In the genomic region with DNA sequence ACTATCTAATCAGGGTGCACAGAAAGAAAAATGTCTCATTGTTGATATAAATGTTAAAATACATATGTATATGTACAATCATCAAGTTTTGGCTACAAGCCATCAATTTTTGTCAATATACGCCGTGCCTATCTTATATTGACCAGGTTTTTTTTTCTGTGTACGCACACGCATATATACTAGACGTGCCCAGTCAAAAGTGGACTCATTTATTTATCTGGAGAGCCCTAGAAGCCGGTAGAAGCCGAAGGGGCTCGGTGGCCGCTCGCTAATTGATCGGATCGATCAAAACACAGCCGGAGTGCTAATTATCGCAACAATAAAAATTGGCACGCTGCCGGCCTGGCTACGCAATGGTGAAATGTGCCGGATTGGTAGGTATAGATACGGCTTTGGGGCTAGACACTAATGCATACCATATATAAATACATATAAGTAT, we compare ENCODE assay signal across 1 fruit fly cellular context.
A peak's percentile ranks its signal among the peaks of the same experiment; 100 is the strongest.
TF ChIP-seq lines count a peak whose summit lies in the region.

No protein-coding gene starts in this region.

TF ChIP-seq in whole organism, embryonic, 481 proteins besides CTCF, POLR2A, EP300 and RAD21 (continued from another document and continues in another):
- TF ChIP-seq ems (GFP tag; optimal IDR thresholded peaks at IDR 0.05; lab: Kevin White, UChicago) (peak; percentile 66), CG13287 (GFP tag; IDR thresholded peaks at IDR 0.05; lab: Robert Waterston, UW; ENCODE audit: partially characterized antibody) (no peak), unpg (GFP tag; optimal IDR thresholded peaks at IDR 0.05; lab: Kevin White, UChicago) (peak; percentile 77), CG12659 (GFP tag; optimal IDR thresholded peaks at IDR 0.05; lab: Kevin White, UChicago) (peak; percentile 78), slbo (GFP tag; IDR thresholded peaks at IDR 0.05; lab: Robert Waterston, UW) (peak; percentile 91), Mad (GFP tag; optimal IDR thresholded peaks at IDR 0.05; lab: Kevin White, UChicago) (peak; percentile 52), Doc3 (GFP tag; IDR thresholded peaks at IDR 0.05; lab: Robert Waterston, UW; ENCODE audit: partially characterized antibody) (no peak), pzg (GFP tag; optimal IDR thresholded peaks at IDR 0.05; lab: Kevin White, UChicago) (peak; percentile 7), esg (GFP tag; conservative IDR thresholded peaks at IDR 0.05; lab: Robert Waterston, UW) (peak; percentile 50), CG2116 (GFP tag; optimal IDR thresholded peaks at IDR 0.05; lab: Kevin White, UChicago) (peak; percentile 26), CG6765 (GFP tag; optimal IDR thresholded peaks at IDR 0.05; lab: Kevin White, UChicago) (peak; percentile 68), tin (GFP tag; optimal IDR thresholded peaks at IDR 0.05; lab: Kevin White, UChicago) (peak; percentile 49), CG34224 (GFP tag; IDR thresholded peaks at IDR 0.05; lab: Robert Waterston, UW; ENCODE audit: partially characterized antibody) (no peak), sima (GFP tag; optimal IDR thresholded peaks at IDR 0.05; lab: Kevin White, UChicago) (no peak), dmrt99B (tag; optimal IDR thresholded peaks at IDR 0.05; lab: Kevin White, UChicago) (peak; percentile 71), CG13624 (GFP tag; optimal IDR thresholded peaks at IDR 0.05; lab: Kevin White, UChicago) (peak; percentile 40), Six4 (GFP tag; optimal IDR thresholded peaks at IDR 0.05; lab: Kevin White, UChicago) (peak; percentile 31), kni (GFP tag; optimal IDR thresholded peaks at IDR 0.05; lab: Kevin White, UChicago) (no peak), Awh (GFP tag; IDR thresholded peaks at IDR 0.05; lab: Robert Waterston, UW) (peak; percentile 63), Poxn (GFP tag; IDR thresholded peaks at IDR 0.05; lab: Robert Waterston, UW) (0 out of 2 replicates have a peak, but pooled peaks have one; percentile 30), CG11456 (GFP tag; IDR thresholded peaks at IDR 0.05; lab: Robert Waterston, UW) (peak; percentile 82), jigr1 (GFP tag; IDR thresholded peaks at IDR 0.05; lab: Robert Waterston, UW) (no peak), odd (GFP tag; optimal IDR thresholded peaks at IDR 0.05; lab: Kevin White, UChicago) (peak; percentile 62), CG2199 (GFP tag; IDR thresholded peaks at IDR 0.05; lab: Robert Waterston, UW) (no peak), tio (GFP tag; optimal IDR thresholded peaks at IDR 0.05; lab: Kevin White, UChicago) (no peak), bsh (GFP tag; optimal IDR thresholded peaks at IDR 0.05; lab: Kevin White, UChicago) (peak; percentile 5 to 66), Deaf1 (tag; optimal IDR thresholded peaks at IDR 0.05; lab: Kevin White, UChicago) (peak; percentile 77), pum (GFP tag; optimal IDR thresholded peaks at IDR 0.05; lab: Kevin White, UChicago) (peak; percentile 35), en (GFP tag; optimal IDR thresholded peaks at IDR 0.05; lab: Kevin White, UChicago) (no peak), NK7.1 (GFP tag; optimal IDR thresholded peaks at IDR 0.05; lab: Kevin White, UChicago) (peak; percentile 47), CG15269 (tag; optimal IDR thresholded peaks at IDR 0.05; lab: Kevin White, UChicago) (peak; percentile 80), sens (GFP tag; lab: Kevin White, UChicago) (peak; percentile 91), CG17829 (tag; optimal IDR thresholded peaks at IDR 0.05; lab: Kevin White, UChicago) (peak; percentile 30), trh (GFP tag; optimal IDR thresholded peaks at IDR 0.05; lab: Kevin White, UChicago) (peak; percentile 23), prd (optimal IDR thresholded peaks at IDR 0.05; lab: Kevin White, UChicago) (no peak), prd (GFP tag; IDR thresholded peaks at IDR 0.05; lab: Robert Waterston, UW) (peak; percentile 78), eyg (GFP tag; optimal IDR thresholded peaks at IDR 0.05; lab: Kevin White, UChicago) (no peak), Hey (tag; optimal IDR thresholded peaks at IDR 0.05; lab: Kevin White, UChicago) (peak; percentile 57), Bgb (GFP tag; IDR thresholded peaks at IDR 0.05; lab: Robert Waterston, UW; ENCODE audit: partially characterized antibody) (no peak), CG17361 (GFP tag; IDR thresholded peaks at IDR 0.05; lab: Robert Waterston, UW) (peak; percentile 59), gem (tag; optimal IDR thresholded peaks at IDR 0.05; lab: Kevin White, UChicago) (peak; percentile 81), CG11696 (GFP tag; IDR thresholded peaks at IDR 0.05; lab: Robert Waterston, UW) (peak; percentile 64), CG43689 (GFP tag; IDR thresholded peaks at IDR 0.05; lab: Robert Waterston, UW) (peak; percentile 59), CG16813 (GFP tag; IDR thresholded peaks at IDR 0.05; lab: Robert Waterston, UW; ENCODE audit: partially characterized antibody) (no peak), NC2β (GFP tag; optimal IDR thresholded peaks at IDR 0.05; lab: Kevin White, UChicago) (peak; percentile 45), CG33213 (GFP tag; optimal IDR thresholded peaks at IDR 0.05; lab: Kevin White, UChicago) (peak; percentile 28), CG14965 (GFP tag; optimal IDR thresholded peaks at IDR 0.05; lab: Kevin White, UChicago; ENCODE audit: borderline replicate concordance) (no peak), chm (GFP tag; IDR thresholded peaks at IDR 0.05; lab: Robert Waterston, UW) (peak; percentile 62; the same call in 1 of the 2 replicates), inv (GFP tag; IDR thresholded peaks at IDR 0.05; lab: Robert Waterston, UW; ENCODE audit: partially characterized antibody) (no peak), Max (GFP tag; optimal IDR thresholded peaks at IDR 0.05; lab: Kevin White, UChicago) (peak; percentile 20), Sry-β (GFP tag; optimal IDR thresholded peaks at IDR 0.05; lab: Kevin White, UChicago) (no peak), fd96Cb (tag; optimal IDR thresholded peaks at IDR 0.05; lab: Kevin White, UChicago) (peak; percentile 55), Nf-YB (GFP tag; optimal IDR thresholded peaks at IDR 0.05; lab: Kevin White, UChicago) (peak; percentile 44), Sin3A (optimal IDR thresholded peaks at IDR 0.05; lab: Kevin White, UChicago) (no peak), HLH3B (GFP tag; IDR thresholded peaks at IDR 0.05; lab: Robert Waterston, UW) (peak; percentile 68), nerfin-2 (GFP tag; IDR thresholded peaks at IDR 0.05; lab: Robert Waterston, UW; ENCODE audit: partially characterized antibody) (no peak), jumu (GFP tag; optimal IDR thresholded peaks at IDR 0.05; lab: Kevin White, UChicago) (peak; percentile 44), CG4328 (GFP tag; optimal IDR thresholded peaks at IDR 0.05; lab: Kevin White, UChicago) (peak; percentile 58), CG17359 (tag; optimal IDR thresholded peaks at IDR 0.05; lab: Kevin White, UChicago) (peak; percentile 79), nerfin-1 (tag; optimal IDR thresholded peaks at IDR 0.05; lab: Kevin White, UChicago) (peak; percentile 19), ham (GFP tag; IDR thresholded peaks at IDR 0.05; lab: Robert Waterston, UW) (peak; percentile 38; the same call in 1 of the 2 replicates), CG4360 (GFP tag; IDR thresholded peaks at IDR 0.05; lab: Robert Waterston, UW) (no peak), Drgx (GFP tag; IDR thresholded peaks at IDR 0.05; lab: Robert Waterston, UW) (peak; percentile 46), stc (GFP tag; IDR thresholded peaks at IDR 0.05; lab: Robert Waterston, UW) (peak; percentile 78), CG2129 (GFP tag; IDR thresholded peaks at IDR 0.05; lab: Robert Waterston, UW; ENCODE audit: partially characterized antibody) (no peak), CG3163 (GFP tag; optimal IDR thresholded peaks at IDR 0.05; lab: Kevin White, UChicago) (no peak), da (GFP tag; optimal IDR thresholded peaks at IDR 0.05; lab: Kevin White, UChicago) (no peak), schlank (tag; optimal IDR thresholded peaks at IDR 0.05; lab: Kevin White, UChicago) (peak; percentile 79), gt (GFP tag; IDR thresholded peaks at IDR 0.05; lab: Robert Waterston, UW) (no peak), so (GFP tag; IDR thresholded peaks at IDR 0.05; lab: Robert Waterston, UW) (0 out of 3 replicates have a peak, but pooled peaks have one; percentile 31), H2.0 (GFP tag; IDR thresholded peaks at IDR 0.05; lab: Robert Waterston, UW) (0 out of 2 replicates have a peak, but pooled peaks have one; percentile 33), zfh1 (GFP tag; IDR thresholded peaks at IDR 0.05; lab: Robert Waterston, UW) (peak; percentile 73; the same call in 2 of the 3 replicates), CG10431 (GFP tag; optimal IDR thresholded peaks at IDR 0.05; lab: Kevin White, UChicago) (no peak), CG13894 (tag; optimal IDR thresholded peaks at IDR 0.05; lab: Kevin White, UChicago) (peak; percentile 79), Sox100B (GFP tag; optimal IDR thresholded peaks at IDR 0.05; lab: Kevin White, UChicago) (no peak), row (GFP tag; IDR thresholded peaks at IDR 0.05; lab: Robert Waterston, UW) (peak; percentile 90), gsb (GFP tag; IDR thresholded peaks at IDR 0.05; lab: Robert Waterston, UW) (peak; percentile 70), Atf-2 (GFP tag; optimal IDR thresholded peaks at IDR 0.05; lab: Kevin White, UChicago) (peak; percentile 3), CkIIα-i1 (GFP tag; IDR thresholded peaks at IDR 0.05; lab: Robert Waterston, UW) (no peak), dpn (GFP tag; optimal IDR thresholded peaks at IDR 0.05; lab: Kevin White, UChicago) (peak; percentile 54 to 65), CHES-1-like (GFP tag; optimal IDR thresholded peaks at IDR 0.05; lab: Kevin White, UChicago) (peak; percentile 50), CG7372 (GFP tag; IDR thresholded peaks at IDR 0.05; lab: Robert Waterston, UW) (peak; percentile 57; the same call in 1 of the 2 replicates), Jarid2 (GFP tag; optimal IDR thresholded peaks at IDR 0.05; lab: Kevin White, UChicago) (no peak), CG10654 (GFP tag; optimal IDR thresholded peaks at IDR 0.05; lab: Kevin White, UChicago) (peak; percentile 31), CG11504 (tag; optimal IDR thresholded peaks at IDR 0.05; lab: Kevin White, UChicago) (peak; percentile 74), CG10366 (GFP tag; IDR thresholded peaks at IDR 0.05; lab: Robert Waterston, UW) (peak; percentile 80), Ets65A (GFP tag; lab: Kevin White, UChicago) (peak; percentile 60), Dref (GFP tag; IDR thresholded peaks at IDR 0.05; lab: Robert Waterston, UW) (no peak), CG2678 (tag; optimal IDR thresholded peaks at IDR 0.05; lab: Kevin White, UChicago) (peak; percentile 84), Neu2 (GFP tag; optimal IDR thresholded peaks at IDR 0.05; lab: Kevin White, UChicago; ENCODE audit: borderline replicate concordance) (no peak), cg (GFP tag; optimal IDR thresholded peaks at IDR 0.05; lab: Kevin White, UChicago) (no peak), CG18764 (GFP tag; optimal IDR thresholded peaks at IDR 0.05; lab: Kevin White, UChicago) (peak; percentile 45), aop (GFP tag; IDR thresholded peaks at IDR 0.05; lab: Robert Waterston, UW) (no peak), CG42726 (GFP tag; IDR thresholded peaks at IDR 0.05; lab: Robert Waterston, UW; ENCODE audit: partially characterized antibody) (no peak), Taf1 (GFP tag; IDR thresholded peaks at IDR 0.05; lab: Robert Waterston, UW) (peak; percentile 69), CG11093 (GFP tag; IDR thresholded peaks at IDR 0.05; lab: Robert Waterston, UW) (no peak), pho (GFP tag; optimal IDR thresholded peaks at IDR 0.05; lab: Kevin White, UChicago) (peak; percentile 69), CG3995 (GFP tag; optimal IDR thresholded peaks at IDR 0.05; lab: Kevin White, UChicago) (peak; percentile 14), CG31224 (GFP tag; IDR thresholded peaks at IDR 0.05; lab: Robert Waterston, UW) (peak; percentile 65), CG10959 (GFP tag; IDR thresholded peaks at IDR 0.05; lab: Robert Waterston, UW) (peak; percentile 46; the same call in 1 of the 2 replicates), CG6854 (GFP tag; optimal IDR thresholded peaks at IDR 0.05; lab: Kevin White, UChicago) (peak; percentile 55), Hr39 (optimal IDR thresholded peaks at IDR 0.05; lab: Kevin White, UChicago) (no peak), bigmax (GFP tag; optimal IDR thresholded peaks at IDR 0.05; lab: Kevin White, UChicago) (peak; percentile 21), HLHmδ (GFP tag; optimal IDR thresholded peaks at IDR 0.05; lab: Kevin White, UChicago) (no peak), CG18619 (GFP tag; optimal IDR thresholded peaks at IDR 0.05; lab: Kevin White, UChicago) (peak; percentile 76), CG6654 (GFP tag; optimal IDR thresholded peaks at IDR 0.05; lab: Kevin White, UChicago) (no peak), scrt (GFP tag; optimal IDR thresholded peaks at IDR 0.05; lab: Kevin White, UChicago) (peak; percentile 74), Fer1 (GFP tag; optimal IDR thresholded peaks at IDR 0.05; lab: Kevin White, UChicago) (peak; percentile 85), otp (GFP tag; IDR thresholded peaks at IDR 0.05; lab: Robert Waterston, UW) (peak; percentile 62; the same call in 1 of the 3 replicates), CG2875 (GFP tag; optimal IDR thresholded peaks at IDR 0.05; lab: Kevin White, UChicago) (peak; percentile 1), CG10267 (tag; optimal IDR thresholded peaks at IDR 0.05; lab: Kevin White, UChicago) (peak; percentile 40), dmrt11E (tag; optimal IDR thresholded peaks at IDR 0.05; lab: Kevin White, UChicago) (peak; percentile 38), CG10147 (GFP tag; optimal IDR thresholded peaks at IDR 0.05; lab: Kevin White, UChicago) (peak; percentile 70), Hsf (GFP tag; optimal IDR thresholded peaks at IDR 0.05; lab: Kevin White, UChicago) (peak; percentile 67), CG6813 (GFP tag; optimal IDR thresholded peaks at IDR 0.05; lab: Kevin White, UChicago) (peak; percentile 37), E2f2 (GFP tag; IDR thresholded peaks at IDR 0.05; lab: Robert Waterston, UW) (peak; percentile 36; the same call in 1 of the 2 replicates), Antp (GFP tag; optimal IDR thresholded peaks at IDR 0.05; lab: Kevin White, UChicago) (peak; percentile 44), CG9797 (GFP tag; optimal IDR thresholded peaks at IDR 0.05; lab: Kevin White, UChicago) (no peak), gcm (GFP tag; optimal IDR thresholded peaks at IDR 0.05; lab: Kevin White, UChicago) (peak; percentile 45), luna (GFP tag; optimal IDR thresholded peaks at IDR 0.05; lab: Kevin White, UChicago) (no peak), Xbp1 (GFP tag; optimal IDR thresholded peaks at IDR 0.05; lab: Kevin White, UChicago) (peak; percentile 66), CG1832 (GFP tag; optimal IDR thresholded peaks at IDR 0.05; lab: Kevin White, UChicago) (no peak), CG14860 (GFP tag; IDR thresholded peaks at IDR 0.05; lab: Robert Waterston, UW; ENCODE audit: partially characterized antibody) (no peak), nom (GFP tag; optimal IDR thresholded peaks at IDR 0.05; lab: Kevin White, UChicago) (no peak), Elba2 (GFP tag; optimal IDR thresholded peaks at IDR 0.05; lab: Kevin White, UChicago) (no peak)
